Worm (Caenorhabditis elegans): ENCODE results near the gene T02B11.8.

The T02B11.8 gene

DNA sequence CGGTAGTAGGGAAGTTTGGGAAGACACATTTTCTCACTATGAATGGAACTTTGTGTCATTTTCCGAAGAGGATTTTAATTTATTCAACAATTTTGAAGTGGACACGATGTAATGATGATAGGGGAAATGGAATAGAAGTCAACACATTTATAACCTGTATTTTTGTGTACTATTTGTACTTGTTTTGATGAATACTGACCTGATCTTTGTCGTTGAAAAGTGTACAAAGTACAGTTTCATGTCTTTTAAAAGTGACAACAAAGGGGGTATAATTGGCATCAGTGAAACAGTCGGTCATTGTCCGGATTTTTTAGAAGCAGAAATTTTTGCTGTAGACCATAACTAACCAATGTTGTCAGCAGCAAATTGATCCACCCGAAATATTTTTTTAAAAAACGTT lies 10.7 kb upstream of the T02B11.8 start, which contains the start of gene T02B11.6:
TSS of gene T02B11.6 (minus strand) at position 101 of the 400 bp plus-strand sequence.
- TF ChIP-seq hlh-30 (tag; optimal IDR thresholded peaks at IDR 0.05; ENCODE audit: insufficient read depth) (no peak), saeg-2 (GFP tag; IDR thresholded peaks at IDR 0.05) (no peak), mes-2 (tag; optimal IDR thresholded peaks at IDR 0.05; ENCODE audit: poor library complexity, severe bottlenecking) (no peak), dmd-9 (GFP tag; IDR thresholded peaks at IDR 0.05) (no peak), ceh-28 (tag; optimal IDR thresholded peaks at IDR 0.05) (no peak), aha-1 (tag) (no peak), snpc-1.2 (GFP tag; IDR thresholded peaks at IDR 0.05) (no peak), Y105C5A.15 (GFP tag; IDR thresholded peaks at IDR 0.05) (no peak), nhr-48 (tag; optimal IDR thresholded peaks at IDR 0.05) (no peak), aly-2 (tag; optimal IDR thresholded peaks at IDR 0.05) (no peak), zip-2 (tag; optimal IDR thresholded peaks at IDR 0.05) (no peak), nhr-6 (tag; optimal IDR thresholded peaks at IDR 0.05) (no peak), madf-9 (GFP tag; conservative IDR thresholded peaks at IDR 0.05) (no peak)

DNA sequence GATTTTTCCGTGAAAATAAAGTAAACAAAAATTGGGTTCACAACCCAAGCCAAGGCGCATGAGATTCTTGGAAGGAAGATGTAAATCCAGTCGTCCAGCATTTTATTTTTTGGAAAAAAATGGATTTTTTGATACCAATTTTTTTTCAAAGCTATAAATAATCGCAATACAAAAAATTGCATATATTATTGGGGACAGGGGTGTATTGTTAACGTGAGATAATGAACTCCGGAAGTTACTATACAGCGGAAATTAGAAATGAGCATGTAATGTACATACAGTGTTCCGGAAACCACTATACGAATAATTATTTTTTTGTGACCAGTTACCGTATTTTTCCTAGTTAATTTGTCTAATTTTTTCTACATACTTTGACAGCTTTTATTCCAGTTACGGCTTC lies 5.9 kb upstream of the T02B11.8 start, which contains the start of gene srj-38:
TSS of gene srj-38 (minus strand) at position 101 of the 400 bp plus-strand sequence.
- TF ChIP-seq hlh-30 (tag; optimal IDR thresholded peaks at IDR 0.05; ENCODE audit: insufficient read depth) (no peak), T26A8.4 (GFP tag; IDR thresholded peaks at IDR 0.05) (no peak), ces-1 (GFP tag; optimal IDR thresholded peaks at IDR 0.05) (no peak), mep-1 (tag; optimal IDR thresholded peaks at IDR 0.05) (no peak), hlh-11 (tag; optimal IDR thresholded peaks at IDR 0.05) (no peak), fos-1 (tag; optimal IDR thresholded peaks at IDR 0.05) (no peak), tra-1 (GFP tag; IDR thresholded peaks at IDR 0.05) (no peak), ceh-62 (tag; optimal IDR thresholded peaks at IDR 0.05) (no peak), nhr-6 (tag; optimal IDR thresholded peaks at IDR 0.05) (no peak), egl-27 (tag; optimal IDR thresholded peaks at IDR 0.05) (no peak)

DNA sequence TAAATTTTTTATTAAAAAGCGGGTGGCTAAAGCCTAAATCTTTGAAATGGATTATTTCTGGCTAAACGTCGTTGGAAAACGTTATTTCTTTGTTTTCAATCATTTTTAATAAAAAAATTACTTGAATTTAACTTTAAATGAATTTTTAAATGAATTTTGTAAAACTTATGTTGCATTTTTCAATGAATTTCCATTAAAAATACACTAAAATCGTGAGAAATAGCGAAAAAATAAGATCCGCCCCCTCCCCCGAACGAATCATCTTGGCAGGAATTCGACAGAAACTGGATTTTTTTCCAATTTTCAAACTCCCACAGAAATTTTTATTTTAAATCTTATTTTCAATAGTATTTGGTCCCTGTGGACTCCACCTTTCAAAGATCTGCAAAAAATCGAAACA lies 704 bp upstream of the T02B11.8 start, which contains the start of gene srg-53:
TSS of gene srg-53 (plus strand) at position 301 of the 400 bp plus-strand sequence.
- TF ChIP-seq nhr-6 (tag; optimal IDR thresholded peaks at IDR 0.05) (no peak), unc-130 (GFP tag; optimal IDR thresholded peaks at IDR 0.05) (no peak), D1046.2 (GFP tag; IDR thresholded peaks at IDR 0.05) (no peak), nhr-76 (tag; optimal IDR thresholded peaks at IDR 0.05) (no peak), daf-16 (GFP tag; optimal IDR thresholded peaks at IDR 0.05) (no peak), daf-16 (tag; optimal IDR thresholded peaks at IDR 0.05) (no peak)

DNA sequence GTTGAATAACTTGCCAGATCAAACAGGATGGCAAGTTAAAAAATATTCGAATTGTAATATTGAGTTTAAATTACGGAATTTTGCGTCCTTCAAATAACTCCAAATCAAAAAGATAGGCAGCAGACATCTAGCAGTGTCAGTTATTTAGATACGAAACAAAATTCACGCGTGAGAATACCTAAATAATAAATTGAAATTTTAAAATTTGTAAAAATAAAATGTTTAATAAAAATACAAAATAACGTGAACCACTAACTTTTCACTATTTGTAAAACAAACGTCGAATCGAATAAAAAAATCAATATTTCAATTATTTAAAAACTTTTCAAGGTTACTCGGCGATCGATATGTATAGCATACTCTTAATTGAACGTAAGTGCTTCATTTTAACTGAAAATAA lies 2.5 kb downstream of the T02B11.8 start, which contains the start of gene T02B11.9:
TSS of gene T02B11.9 (plus strand) at position 301 of the 400 bp plus-strand sequence.
- TF ChIP-seq F37D6.2 (tag; optimal IDR thresholded peaks at IDR 0.05), result no peak
- no peak for TF ChIP-seq R02D3.7 (tag; optimal IDR thresholded peaks at IDR 0.05)
- TF ChIP-seq mes-2 (tag; optimal IDR thresholded peaks at IDR 0.05; ENCODE audit: poor library complexity, severe bottlenecking), result no peak
- no peak for TF ChIP-seq fos-1 (tag; optimal IDR thresholded peaks at IDR 0.05)
- TF ChIP-seq unc-62 (GFP tag; optimal IDR thresholded peaks at IDR 0.05 in 1 of 2), result no peak
- no peak for TF ChIP-seq unc-62 (tag; optimal IDR thresholded peaks at IDR 0.05)
- no peak for TF ChIP-seq nhr-48 (tag; optimal IDR thresholded peaks at IDR 0.05)
- no peak for TF ChIP-seq unc-39 (tag; optimal IDR thresholded peaks at IDR 0.05)
- no peak for TF ChIP-seq dpl-1 (GFP tag; optimal IDR thresholded peaks at IDR 0.05)
- no peak for TF ChIP-seq aly-2 (tag; optimal IDR thresholded peaks at IDR 0.05)
- no peak for TF ChIP-seq zip-2 (tag; optimal IDR thresholded peaks at IDR 0.05)
- TF ChIP-seq spr-3 (GFP tag; optimal IDR thresholded peaks at IDR 0.05), result no peak
- TF ChIP-seq pqm-1 (tag; optimal IDR thresholded peaks at IDR 0.05), result no peak

DNA sequence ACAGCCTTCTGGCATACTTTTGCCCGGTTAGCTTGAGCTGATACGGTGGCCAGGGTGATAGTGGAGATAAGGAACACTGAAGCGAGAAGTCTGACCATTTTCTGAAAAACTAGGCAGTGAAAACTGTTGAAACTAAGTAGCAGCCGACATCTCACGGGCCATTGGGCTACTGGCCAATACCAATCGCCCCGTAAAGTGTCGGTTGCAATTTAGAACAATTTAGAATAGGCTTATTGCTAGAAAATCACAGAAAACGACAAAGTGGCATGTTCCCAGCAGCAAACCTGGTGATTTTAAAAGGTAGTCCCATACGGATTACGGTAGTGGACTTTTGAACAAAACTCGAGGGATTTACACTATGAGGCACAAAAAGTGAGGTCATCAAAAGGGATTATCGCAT lies 7.4 kb downstream of the T02B11.8 start, which contains the start of gene T02B11.4:
TSS of gene T02B11.4 (minus strand) at position 101 of the 400 bp plus-strand sequence.
- TF ChIP-seq hif-1 (tag; optimal IDR thresholded peaks at IDR 0.05), result no peak
- no peak for TF ChIP-seq daf-8 (GFP tag; IDR thresholded peaks at IDR 0.05)
- no peak for TF ChIP-seq nhr-77 (tag; optimal IDR thresholded peaks at IDR 0.05)
- TF ChIP-seq daf-12 (tag; optimal IDR thresholded peaks at IDR 0.05), result no peak
- no peak for TF ChIP-seq dve-1 (tag; optimal IDR thresholded peaks at IDR 0.05; ENCODE audit: insufficient read depth)
- no peak for TF ChIP-seq hmg-1.1 (GFP tag; IDR thresholded peaks at IDR 0.05)
- TF ChIP-seq lin-1 (GFP tag; IDR thresholded peaks at IDR 0.05), result no peak
- TF ChIP-seq pqm-1 (tag; optimal IDR thresholded peaks at IDR 0.05), result no peak
- TF ChIP-seq lim-7 (GFP tag; IDR thresholded peaks at IDR 0.05), result no peak
- no peak for TF ChIP-seq ceh-20 (GFP tag; IDR thresholded peaks at IDR 0.05)
- TF ChIP-seq F10B5.3 (tag; optimal IDR thresholded peaks at IDR 0.05), result no peak
- no peak for TF ChIP-seq daf-19 (GFP tag; conservative IDR thresholded peaks at IDR 0.05)
- no peak for TF ChIP-seq mep-1 (tag; optimal IDR thresholded peaks at IDR 0.05)
